Fruit fly (Drosophila melanogaster): ENCODE data around the gene boss.

The boss gene

DNA sequence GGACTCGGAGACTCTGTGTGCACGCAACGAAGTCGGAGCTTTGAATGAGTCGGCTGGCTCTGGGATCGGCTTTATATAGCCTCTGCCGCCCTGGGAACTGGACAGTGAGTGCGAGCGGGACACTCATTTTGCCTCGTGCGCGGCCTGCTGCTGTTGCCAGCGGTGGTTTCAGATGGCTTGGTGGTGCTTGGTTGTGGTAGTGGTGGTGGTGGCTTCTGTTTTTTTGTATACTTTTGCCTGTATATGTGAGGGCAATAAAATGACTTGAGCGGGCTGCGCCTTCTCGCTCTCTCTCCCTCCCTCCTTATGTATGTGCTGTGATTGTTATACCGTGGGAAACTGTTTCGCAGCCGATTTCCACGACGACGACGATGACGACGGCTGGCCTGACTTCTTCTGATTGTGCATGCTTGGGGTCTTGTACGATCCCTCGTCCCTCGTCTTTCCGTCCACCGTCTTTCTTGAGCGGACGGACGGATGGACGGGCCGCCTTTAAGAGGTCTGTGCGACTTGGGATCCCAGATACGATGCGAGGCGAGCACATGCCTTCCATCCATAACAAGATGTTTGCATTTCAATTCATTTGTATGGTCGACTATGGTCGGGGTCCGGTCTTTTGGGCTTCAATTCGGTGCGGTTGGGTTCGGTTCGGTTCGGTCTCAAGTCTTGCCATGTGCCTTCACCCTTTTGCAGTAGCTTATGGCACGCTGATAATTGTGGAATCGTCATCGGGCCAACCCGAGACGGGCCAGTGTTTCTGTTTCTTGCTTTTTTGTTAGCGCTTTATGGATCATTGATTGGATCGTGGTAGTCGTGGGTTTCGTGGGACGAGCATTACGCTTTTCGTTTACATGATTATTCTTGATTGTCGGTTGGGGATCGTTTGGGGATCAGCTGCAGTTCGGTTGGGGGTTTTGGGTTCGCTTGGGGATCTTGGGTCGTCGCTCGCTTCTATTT is 44.5 kb downstream of the boss start (continued):
- no peak for TF ChIP-seq tio (GFP tag; optimal IDR thresholded peaks at IDR 0.05)
- TF ChIP-seq salm (tag; optimal IDR thresholded peaks at IDR 0.05), result no peak
- TF ChIP-seq CG1233 (GFP tag; optimal IDR thresholded peaks at IDR 0.05), result no peak
- no peak for TF ChIP-seq Bdp1 (GFP tag; optimal IDR thresholded peaks at IDR 0.05)
- TF ChIP-seq CG7372 (GFP tag; IDR thresholded peaks at IDR 0.05), result no peak
- TF ChIP-seq toy (GFP tag; IDR thresholded peaks at IDR 0.05), result no peak
- TF ChIP-seq CG8944 (GFP tag; optimal IDR thresholded peaks at IDR 0.05), result no peak
- peak; percentile 6 for TF ChIP-seq CG13424 (tag; optimal IDR thresholded peaks at IDR 0.05)
- TF ChIP-seq Lpt (GFP tag; optimal IDR thresholded peaks at IDR 0.05), result no peak
- no peak for TF ChIP-seq ase (GFP tag; IDR thresholded peaks at IDR 0.05)
- TF ChIP-seq ssp (GFP tag; IDR thresholded peaks at IDR 0.05), result no peak
- no peak for TF ChIP-seq CG6765 (GFP tag; optimal IDR thresholded peaks at IDR 0.05)
- TF ChIP-seq mam (GFP tag; optimal IDR thresholded peaks at IDR 0.05), result peak; percentile 32
- TF ChIP-seq Lim3 (GFP tag; IDR thresholded peaks at IDR 0.05), result no peak
- no peak for TF ChIP-seq ab (GFP tag; optimal IDR thresholded peaks at IDR 0.05)
- TF ChIP-seq CG4282 (GFP tag; optimal IDR thresholded peaks at IDR 0.05), result peak; percentile 41
- no peak; the same call in 1 of the 2 replicates for TF ChIP-seq CG32532 (GFP tag; IDR thresholded peaks at IDR 0.05)
- TF ChIP-seq CG12769 (tag; optimal IDR thresholded peaks at IDR 0.05), result peak; percentile 88
- no peak for TF ChIP-seq Aef1 (GFP tag; IDR thresholded peaks at IDR 0.05)
- TF ChIP-seq CG32772 (GFP tag; IDR thresholded peaks at IDR 0.05), result no peak
- TF ChIP-seq run (tag; optimal IDR thresholded peaks at IDR 0.05), result peak; percentile 55
- peak; percentile 17 for TF ChIP-seq CG18599 (GFP tag; optimal IDR thresholded peaks at IDR 0.05)
- TF ChIP-seq CG33557 (GFP tag; optimal IDR thresholded peaks at IDR 0.05), result peak; percentile 22
- TF ChIP-seq sna (GFP tag; IDR thresholded peaks at IDR 0.05; ENCODE audit: partially characterized antibody), result peak; percentile 45; the same call in 1 of the 2 replicates
- no peak for TF ChIP-seq wdn (GFP tag; IDR thresholded peaks at IDR 0.05)
- no peak for TF ChIP-seq shn (GFP tag; optimal IDR thresholded peaks at IDR 0.05)
- peak; percentile 25 for TF ChIP-seq Vsx1 (GFP tag; optimal IDR thresholded peaks at IDR 0.05)
- no peak for TF ChIP-seq CG11723 (GFP tag; optimal IDR thresholded peaks at IDR 0.05)
- 0 out of 3 replicates have a peak, but pooled peaks have one; percentile 49 for TF ChIP-seq CG6175 (GFP tag; IDR thresholded peaks at IDR 0.05)
- TF ChIP-seq Hmr (GFP tag; optimal IDR thresholded peaks at IDR 0.05), result no peak
- peak; percentile 16 for TF ChIP-seq nmo (GFP tag; optimal IDR thresholded peaks at IDR 0.05)
- TF ChIP-seq D19A (tag; optimal IDR thresholded peaks at IDR 0.05), result peak; percentile 19
- TF ChIP-seq E2f2 (GFP tag; IDR thresholded peaks at IDR 0.05), result no peak
- no peak for TF ChIP-seq pb (GFP tag; optimal IDR thresholded peaks at IDR 0.05)
- TF ChIP-seq usp (GFP tag; optimal IDR thresholded peaks at IDR 0.05), result no peak
- TF ChIP-seq Rx (GFP tag; IDR thresholded peaks at IDR 0.05), result no peak
- TF ChIP-seq vnd (GFP tag; IDR thresholded peaks at IDR 0.05; ENCODE audit: partially characterized antibody), result no peak
- no peak for TF ChIP-seq ind (GFP tag; optimal IDR thresholded peaks at IDR 0.05)
- TF ChIP-seq Spps (tag; optimal IDR thresholded peaks at IDR 0.05), result peak; percentile 2
- TF ChIP-seq CG6272 (GFP tag; IDR thresholded peaks at IDR 0.05), result no peak
- TF ChIP-seq dati (GFP tag; IDR thresholded peaks at IDR 0.05), result no peak
- TF ChIP-seq HLH3B (GFP tag; IDR thresholded peaks at IDR 0.05), result no peak
- no peak for TF ChIP-seq CG6654 (GFP tag; optimal IDR thresholded peaks at IDR 0.05)
- TF ChIP-seq CG34376 (GFP tag; optimal IDR thresholded peaks at IDR 0.05), result no peak
- TF ChIP-seq exex (tag; optimal IDR thresholded peaks at IDR 0.05), result no peak
- TF ChIP-seq chif (GFP tag; optimal IDR thresholded peaks at IDR 0.05), result peak in 1 of 2 experiments; percentile 35
- TF ChIP-seq dmrt11E (tag; optimal IDR thresholded peaks at IDR 0.05), result peak; percentile 0
- TF ChIP-seq dysf (GFP tag; IDR thresholded peaks at IDR 0.05), result no peak
- TF ChIP-seq CG9727 (GFP tag; optimal IDR thresholded peaks at IDR 0.05), result peak; percentile 34
- no peak for TF ChIP-seq slp2 (GFP tag; optimal IDR thresholded peaks at IDR 0.05)
